Fruit fly (Drosophila melanogaster) whole organism, embryonic: ENCODE results near the gene CG13385.

ENCODE experiments used
- Bgb ChIP-seq: fragments of 200-800 bp; sonication (Bioruptor generic); IDR thresholded peaks from 2 replicates; pipeline ENCODE4 v1.3.6; 2022; ENCODE audit warnings: missing biosample characterization, missing genetic modification characterization; ENCODE audit not compliant: partially characterized antibody
- CG10959 ChIP-seq: fragments of 200-800 bp; sonication (Bioruptor generic); IDR thresholded peaks from 2 replicates; pipeline ENCODE4 v1.3.6; 2022; ENCODE audit warnings: missing biosample characterization, missing genetic modification characterization
- CG11085 ChIP-seq: fragments of 200-800 bp; sonication (Bioruptor generic); IDR thresholded peaks from 2 replicates; pipeline ENCODE4 v1.3.6; 2022; ENCODE audit warnings: missing biosample characterization, missing genetic modification characterization
- CG11247 ChIP-seq: fragments of 200-800 bp; sonication (Bioruptor generic); IDR thresholded peaks from 2 replicates; pipeline ENCODE4 v1.3.6; 2022; ENCODE audit warnings: missing biosample characterization, missing genetic modification characterization
- CG1233 ChIP-seq: fragments of 200-800 bp; sonication (Bioruptor generic); optimal IDR thresholded peaks from 4 replicates; lab custom pipeline; 2018; ENCODE audit warnings: missing biosample characterization, mild to moderate bottlenecking, missing genetic modification characterization
- CG13287 ChIP-seq: fragments of 200-800 bp; sonication (Bioruptor generic); IDR thresholded peaks from 2 replicates; pipeline ENCODE4 v1.3.6; 2022; ENCODE audit warnings: missing biosample characterization, missing genetic modification characterization; ENCODE audit not compliant: partially characterized antibody
- CG15601 ChIP-seq: fragments of 200-800 bp; sonication (Bioruptor generic); optimal IDR thresholded peaks from 3 replicates; lab custom pipeline; 2019; ENCODE audit warnings: missing biosample characterization, mild to moderate bottlenecking, missing genetic modification characterization, moderate library complexity
- CG18262 ChIP-seq: fragments of 200-800 bp; optimal IDR thresholded peaks from 3 replicates; lab custom pipeline; 2019; ENCODE audit warnings: missing biosample characterization, mild to moderate bottlenecking, missing genetic modification characterization, moderate library complexity
- CG2678 ChIP-seq: fragments of 200-800 bp; sonication (Bioruptor generic); optimal IDR thresholded peaks from 3 replicates; lab custom pipeline; 2019; ENCODE audit warnings: missing biosample characterization, mild to moderate bottlenecking, missing genetic modification characterization, moderate library complexity
- CG2875 ChIP-seq: fragments of 200-800 bp; sonication (Bioruptor generic); optimal IDR thresholded peaks from 2 replicates; lab custom pipeline; 2017; ENCODE audit warnings: missing biosample characterization, mild to moderate bottlenecking, missing genetic modification characterization, missing genetic modification reagents
- CG30431 ChIP-seq: fragments of 200-800 bp; sonication (Bioruptor generic); optimal IDR thresholded peaks from 2 replicates; lab custom pipeline; 2017; ENCODE audit warnings: missing biosample characterization, missing genetic modification characterization
- CG42726 ChIP-seq: fragments of 200-800 bp; sonication (Bioruptor generic); IDR thresholded peaks from 2 replicates; pipeline ENCODE4 v1.3.6; 2022; ENCODE audit warnings: missing biosample characterization, missing genetic modification characterization; ENCODE audit not compliant: partially characterized antibody
- CG4360 ChIP-seq: fragments of 200-800 bp; sonication (Bioruptor generic); IDR thresholded peaks from 2 replicates; pipeline ENCODE4 v1.3.6; 2022; ENCODE audit warnings: missing biosample characterization, missing genetic modification characterization
- CG4404 ChIP-seq: fragments of 200-800 bp; sonication (Bioruptor generic); IDR thresholded peaks from 2 replicates; pipeline ENCODE4 v1.3.6; 2022; ENCODE audit warnings: missing biosample characterization, missing genetic modification characterization
- CG4707 ChIP-seq: fragments of 200-800 bp; sonication (Bioruptor generic); optimal IDR thresholded peaks from 2 replicates; lab custom pipeline; 2018; ENCODE audit warnings: missing biosample characterization, mild to moderate bottlenecking, missing genetic modification characterization, moderate library complexity
- CG6689 ChIP-seq: fragments of 200-800 bp; sonication (Bioruptor generic); IDR thresholded peaks from 2 replicates; pipeline ENCODE4 v1.3.6; 2022; ENCODE audit warnings: missing biosample characterization, missing genetic modification characterization
- CG6765 ChIP-seq: fragments of 200-800 bp; sonication (Bioruptor generic); optimal IDR thresholded peaks from 3 replicates; lab custom pipeline; 2017; ENCODE audit warnings: missing biosample characterization, mild to moderate bottlenecking, missing genetic modification characterization
- CG6791 ChIP-seq: fragments of 200-800 bp; sonication (Bioruptor generic); IDR thresholded peaks from 3 replicates; pipeline ENCODE4 v1.3.6; 2022; ENCODE audit warnings: missing biosample characterization, missing genetic modification characterization; ENCODE audit not compliant: partially characterized antibody
- CG6813 ChIP-seq: fragments of 200-800 bp; sonication (Bioruptor generic); optimal IDR thresholded peaks from 2 replicates; lab custom pipeline; 2017; ENCODE audit warnings: missing biosample characterization, missing genetic modification characterization, mild to moderate bottlenecking, moderate library complexity, missing genetic modification reagents
- CG7963 ChIP-seq: fragments of 200-800 bp; sonication (Bioruptor generic); IDR thresholded peaks from 3 replicates; pipeline ENCODE4 v1.3.6; 2022; ENCODE audit warnings: missing biosample characterization, missing genetic modification characterization; ENCODE audit not compliant: partially characterized antibody
- CG8290 ChIP-seq, 3 experiments: fragments of 200-800 bp; sonication (Bioruptor generic); optimal IDR thresholded peaks; 2 replicates each; lab custom pipeline; 2016 to 2019; ENCODE audit warnings: missing biosample characterization in 3 of 3, missing genetic modification characterization in 3 of 3, mild to moderate bottlenecking in 2 of 3, moderate library complexity in 1 of 3
- CG9727 ChIP-seq: fragments of 200-800 bp; sonication (Bioruptor generic); optimal IDR thresholded peaks from 3 replicates; lab custom pipeline; 2017; ENCODE audit warnings: missing biosample characterization, mild to moderate bottlenecking, missing genetic modification characterization
- Deaf1 ChIP-seq: fragments of 200-800 bp; optimal IDR thresholded peaks from 3 replicates; lab custom pipeline; 2019; ENCODE audit warnings: missing biosample characterization, mild to moderate bottlenecking, missing genetic modification characterization, moderate library complexity
- Dfd ChIP-seq, 2 experiments: fragments of >200 bp; optimal IDR thresholded peaks; 2 replicates each; lab custom pipeline; 2017; ENCODE audit warnings: missing biosample characterization in 2 of 2, missing genetic modification characterization in 2 of 2
- Dip2 ChIP-seq: fragments of 200-800 bp; sonication (Bioruptor generic); IDR thresholded peaks from 2 replicates; pipeline ENCODE4 v1.3.6; 2022; ENCODE audit warnings: missing biosample characterization, missing genetic modification characterization
- HmgD ChIP-seq: fragments of 200-800 bp; sonication (Bioruptor generic); optimal IDR thresholded peaks from 3 replicates; lab custom pipeline; 2016; ENCODE audit warnings: missing biosample characterization, missing genetic modification characterization
- HmgZ ChIP-seq: fragments of 200-800 bp; sonication (Bioruptor generic); optimal IDR thresholded peaks from 2 replicates; lab custom pipeline; 2018; ENCODE audit warnings: missing biosample characterization, mild to moderate bottlenecking, missing genetic modification characterization
- Mes4 ChIP-seq: fragments of 200-800 bp; sonication (Bioruptor generic); optimal IDR thresholded peaks from 2 replicates; lab custom pipeline; 2016; ENCODE audit warnings: missing biosample characterization, missing genetic modification characterization
- Mrtf ChIP-seq: fragments of 200-800 bp; sonication (Bioruptor generic); IDR thresholded peaks from 3 replicates; pipeline ENCODE4 v1.3.6; 2022; ENCODE audit warnings: missing biosample characterization, missing genetic modification characterization
- Pdp1 ChIP-seq, 2 experiments: fragments of 200-800 bp; sonication (Bioruptor generic); optimal IDR thresholded peaks; 3 replicates each; lab custom pipeline; 2016; ENCODE audit warnings: missing biosample characterization in 2 of 2, missing genetic modification characterization in 2 of 2, mild to moderate bottlenecking in 1 of 2, moderate library complexity in 1 of 2
- Poxn ChIP-seq: fragments of 200-800 bp; sonication (Bioruptor generic); IDR thresholded peaks from 2 replicates; pipeline ENCODE4 v1.3.6; 2022; ENCODE audit warnings: missing biosample characterization, missing genetic modification characterization
- Six4 ChIP-seq: fragments of 200-800 bp; sonication (Bioruptor generic); optimal IDR thresholded peaks from 2 replicates; lab custom pipeline; 2016; ENCODE audit warnings: missing biosample characterization, missing genetic modification characterization
- Sry-β ChIP-seq: fragments of 200-800 bp; sonication (Bioruptor generic); optimal IDR thresholded peaks from 2 replicates; lab custom pipeline; 2018; ENCODE audit warnings: missing biosample characterization, mild to moderate bottlenecking, missing genetic modification characterization, moderate library complexity
- ase ChIP-seq: fragments of 200-800 bp; sonication (Bioruptor generic); IDR thresholded peaks from 3 replicates; pipeline ENCODE4 v1.3.6; 2022; ENCODE audit warnings: missing biosample characterization, missing genetic modification characterization
- corto ChIP-seq: fragments of 200-800 bp; sonication (Bioruptor generic); optimal IDR thresholded peaks from 2 replicates; lab custom pipeline; 2016; ENCODE audit warnings: missing biosample characterization, mild to moderate bottlenecking, missing genetic modification characterization, moderate library complexity
- dimm ChIP-seq: fragments of 200-800 bp; sonication (Bioruptor generic); IDR thresholded peaks from 2 replicates; pipeline ENCODE4 v1.3.6; 2022; ENCODE audit warnings: missing biosample characterization, missing genetic modification characterization
- dpn ChIP-seq, 2 experiments: fragments of 200-800 bp; sonication (Bioruptor generic); optimal IDR thresholded peaks; 3 replicates each; lab custom pipeline; 2016; ENCODE audit warnings: missing biosample characterization in 2 of 2, missing genetic modification characterization in 2 of 2
- eve ChIP-seq, 2 experiments: fragments of >200 bp; optimal IDR thresholded peaks; 2 replicates each; lab custom pipeline; 2017; ENCODE audit warnings: missing biosample characterization in 2 of 2, missing genetic modification characterization in 2 of 2
- gem ChIP-seq: fragments of 200-800 bp; sonication (Bioruptor generic); optimal IDR thresholded peaks from 2 replicates; lab custom pipeline; 2019; ENCODE audit warnings: missing biosample characterization, mild to moderate bottlenecking, missing genetic modification characterization, moderate library complexity
- mirr ChIP-seq: fragments of 200-800 bp; sonication (Bioruptor generic); optimal IDR thresholded peaks from 3 replicates; lab custom pipeline; 2018; ENCODE audit warnings: missing biosample characterization, mild to moderate bottlenecking, missing genetic modification characterization
- peb ChIP-seq: fragments of 200-800 bp; sonication (Bioruptor generic); IDR thresholded peaks from 2 replicates; pipeline ENCODE4 v1.3.6; 2022; ENCODE audit warnings: missing biosample characterization, missing genetic modification characterization
- phol ChIP-seq: fragments of 200-800 bp; sonication (Bioruptor generic); optimal IDR thresholded peaks from 3 replicates; lab custom pipeline; 2018; ENCODE audit warnings: missing biosample characterization, mild to moderate bottlenecking, missing genetic modification characterization, moderate library complexity
- sim ChIP-seq: fragments of 200-800 bp; sonication (Bioruptor generic); IDR thresholded peaks from 2 replicates; pipeline ENCODE4 v1.3.6; 2022; ENCODE audit warnings: missing biosample characterization, missing genetic modification characterization
- stwl ChIP-seq: fragments of 200-800 bp; sonication (Bioruptor generic); optimal IDR thresholded peaks from 3 replicates; lab custom pipeline; 2018; ENCODE audit warnings: missing biosample characterization, mild to moderate bottlenecking, missing genetic modification characterization, moderate library complexity
- tgo ChIP-seq: fragments of 200-800 bp; sonication (Bioruptor generic); IDR thresholded peaks from 3 replicates; pipeline ENCODE4 v1.3.6; 2022; ENCODE audit warnings: missing biosample characterization, missing genetic modification characterization
- trh ChIP-seq: fragments of 200-800 bp; sonication (Bioruptor generic); optimal IDR thresholded peaks from 2 replicates; lab custom pipeline; 2016; ENCODE audit warnings: missing biosample characterization, missing genetic modification characterization
- twi ChIP-seq: fragments of 200-800 bp; optimal IDR thresholded peaks from 2 replicates; lab custom pipeline; 2019; ENCODE audit warnings: missing biosample characterization, mild to moderate bottlenecking, missing genetic modification characterization, moderate library complexity
- unc-4 ChIP-seq: fragments of 200-800 bp; sonication (Bioruptor generic); IDR thresholded peaks from 2 replicates; pipeline ENCODE4 v1.3.6; 2022; ENCODE audit warnings: missing biosample characterization, missing genetic modification characterization; ENCODE audit not compliant: partially characterized antibody
- usp ChIP-seq: fragments of >200 bp; optimal IDR thresholded peaks from 2 replicates; lab custom pipeline; 2017; ENCODE audit warnings: missing biosample characterization, missing genetic modification characterization

CG13385 gene

DNA sequence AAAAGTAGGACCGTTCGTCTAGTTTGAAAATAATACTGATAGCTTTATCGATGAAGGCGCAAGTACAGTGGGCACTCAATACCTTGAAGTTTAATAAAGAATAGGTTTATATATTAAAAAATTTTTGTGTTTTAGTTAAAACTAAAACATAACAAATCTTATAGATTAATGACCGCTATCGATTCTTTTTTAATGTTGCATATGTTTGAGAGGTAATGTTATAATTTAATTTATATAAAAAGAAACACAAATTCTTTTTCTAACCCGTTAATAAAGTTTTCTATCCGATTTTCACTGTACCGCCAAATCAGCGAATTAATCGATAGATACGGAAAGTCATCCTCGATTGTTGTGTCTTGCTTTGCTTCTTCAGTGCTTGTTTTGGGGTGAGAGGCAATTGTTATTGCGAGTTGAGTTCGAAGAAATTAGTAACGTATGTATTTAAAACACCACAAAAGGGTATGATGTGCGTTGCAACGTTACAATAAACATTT is 12.3 kb upstream of the CG13385 start, which contains the start of the genes Dad1 and CG13384 (continued):
- peak; percentile 97 for TF ChIP-seq gem (tag; lab: Kevin White, UChicago)
- TF ChIP-seq CG2875 (GFP tag; lab: Kevin White, UChicago), result peak; percentile 66
- TF ChIP-seq Sry-β (GFP tag; lab: Kevin White, UChicago), result peak; percentile 44
- peak; percentile 91 for TF ChIP-seq CG4404
- peak; percentile 79 for TF ChIP-seq Six4 (GFP tag; lab: Kevin White, UChicago)
- TF ChIP-seq ase (GFP tag; lab: Robert Waterston, UW), result peak; percentile 76; the same call in 2 of the 3 replicates
- TF ChIP-seq stwl (tag; lab: Kevin White, UChicago), result peak; percentile 79
- peak; percentile 85 for TF ChIP-seq peb (GFP tag; lab: Robert Waterston, UW)
- no peak for TF ChIP-seq eve (GFP tag; optimal IDR thresholded peaks at IDR 0.05; lab: Kevin White, UChicago)
- TF ChIP-seq CG6791 (GFP tag; lab: Robert Waterston, UW), result no peak; the same call in 2 of the 3 replicates
- TF ChIP-seq Pdp1 (GFP tag; optimal IDR thresholded peaks at IDR 0.05; lab: Kevin White, UChicago), result peak; percentile 49 to 74
- peak; percentile 47; the same call in 1 of the 2 replicates for TF ChIP-seq Bgb (GFP tag; lab: Robert Waterston, UW)
- TF ChIP-seq Mrtf (GFP tag; lab: Robert Waterston, UW), result peak; percentile 88
- peak; percentile 93 for TF ChIP-seq CG9727
- TF ChIP-seq Dip2 (GFP tag; lab: Robert Waterston, UW), result 0 out of 2 replicates have a peak, but pooled peaks have one; percentile 35
- peak; percentile 97 for TF ChIP-seq CG2678 (tag; lab: Kevin White, UChicago)
- peak; percentile 94 for TF ChIP-seq phol (tag; lab: Kevin White, UChicago)
- peak; percentile 79 for TF ChIP-seq Deaf1 (tag; lab: Kevin White, UChicago)
- peak; percentile 76 for TF ChIP-seq CG8290 (GFP tag; optimal IDR thresholded peaks at IDR 0.05; lab: Kevin White, UChicago)
- TF ChIP-seq CG8290 (tag; optimal IDR thresholded peaks at IDR 0.05; lab: Kevin White, UChicago), result peak in 1 of 2 experiments; percentile 36
- peak; percentile 86 for TF ChIP-seq corto
- TF ChIP-seq CG7963 (GFP tag; lab: Robert Waterston, UW), result no peak
- peak; percentile 49; the same call in 1 of the 2 replicates for TF ChIP-seq CG42726 (GFP tag; lab: Robert Waterston, UW)
- TF ChIP-seq CG1233 (GFP tag; lab: Kevin White, UChicago), result peak; percentile 91
- TF ChIP-seq usp (GFP tag; lab: Kevin White, UChicago), result no peak
- TF ChIP-seq Poxn (GFP tag; lab: Robert Waterston, UW), result peak; percentile 79
- peak; percentile 50 for TF ChIP-seq CG13287 (GFP tag; lab: Robert Waterston, UW)
- TF ChIP-seq CG4360 (GFP tag; lab: Robert Waterston, UW), result 0 out of 2 replicates have a peak, but pooled peaks have one; percentile 42
- TF ChIP-seq CG6813 (GFP tag; lab: Kevin White, UChicago), result peak; percentile 84
- no peak for TF ChIP-seq Dfd (GFP tag; optimal IDR thresholded peaks at IDR 0.05; lab: Kevin White, UChicago)
- 0 out of 2 replicates have a peak, but pooled peaks have one; percentile 51 for TF ChIP-seq unc-4 (GFP tag; lab: Robert Waterston, UW)
- peak; percentile 86 for TF ChIP-seq CG11247 (GFP tag; lab: Robert Waterston, UW)
- peak; percentile 69 for TF ChIP-seq CG10959 (GFP tag; lab: Robert Waterston, UW)
- peak; percentile 86 for TF ChIP-seq HmgZ (tag; lab: Kevin White, UChicago)
- TF ChIP-seq CG15601 (tag; lab: Kevin White, UChicago), result peak; percentile 91
- peak; percentile 69 for TF ChIP-seq CG30431 (GFP tag; lab: Kevin White, UChicago)
- TF ChIP-seq twi (tag; lab: Kevin White, UChicago), result peak; percentile 90
- peak; percentile 24 for TF ChIP-seq CG4707 (GFP tag; lab: Kevin White, UChicago)
- TF ChIP-seq trh (GFP tag; lab: Kevin White, UChicago), result peak; percentile 78
- TF ChIP-seq HmgD (GFP tag; lab: Kevin White, UChicago), result peak; percentile 0
- TF ChIP-seq dpn (GFP tag; optimal IDR thresholded peaks at IDR 0.05; lab: Kevin White, UChicago), result peak; percentile 62 to 93
- TF ChIP-seq CG6765 (GFP tag; lab: Kevin White, UChicago), result peak; percentile 94
- TF ChIP-seq mirr, result peak; percentile 52
- TF ChIP-seq CG6689 (GFP tag; lab: Robert Waterston, UW), result peak; percentile 94
- peak; percentile 53; the same call in 1 of the 2 replicates for TF ChIP-seq sim (GFP tag; lab: Robert Waterston, UW)
- peak; percentile 91 for TF ChIP-seq CG11085 (GFP tag; lab: Robert Waterston, UW)
- peak; percentile 29 for TF ChIP-seq Mes4 (GFP tag; lab: Kevin White, UChicago)
- TF ChIP-seq CG18262 (tag; lab: Kevin White, UChicago), result peak; percentile 94
- peak; percentile 58 for TF ChIP-seq dimm
- TF ChIP-seq tgo, result peak; percentile 94
